Fruit fly (Drosophila melanogaster): ENCODE measurements around the gene ChLD3.

Gene ChLD3

DNA sequence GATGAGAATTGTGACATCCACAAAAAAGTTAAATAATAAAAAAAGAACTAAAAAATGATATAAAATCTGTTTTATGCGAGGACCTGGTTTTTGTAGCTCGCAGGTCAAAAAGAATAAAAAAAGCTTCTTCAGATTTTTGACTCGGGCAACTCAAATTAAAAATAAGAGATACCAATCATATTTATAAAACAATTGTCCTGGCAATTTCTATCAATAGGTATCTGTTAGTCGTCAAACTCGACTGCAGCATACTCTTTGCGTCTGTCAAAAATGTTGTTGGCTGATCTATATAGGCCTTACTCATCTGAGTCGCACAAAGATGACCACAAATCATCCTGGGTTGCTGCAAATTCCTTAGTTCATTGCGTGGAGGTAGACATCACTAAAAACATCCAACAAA lies 16.1 kb upstream of the ChLD3 start (continued):
- TF ChIP-seq CG13123 (GFP tag; optimal IDR thresholded peaks at IDR 0.05) (no peak), CG16813 (GFP tag; IDR thresholded peaks at IDR 0.05; ENCODE audit: partially characterized antibody) (peak; percentile 56), Awh (GFP tag; IDR thresholded peaks at IDR 0.05) (no peak), Dip2 (GFP tag; IDR thresholded peaks at IDR 0.05) (no peak), pum (GFP tag; optimal IDR thresholded peaks at IDR 0.05) (no peak), ab (GFP tag; optimal IDR thresholded peaks at IDR 0.05) (no peak), sug (tag; optimal IDR thresholded peaks at IDR 0.05) (no peak), CG7963 (GFP tag; IDR thresholded peaks at IDR 0.05; ENCODE audit: partially characterized antibody) (peak; percentile 45; the same call in 2 of the 3 replicates), HLH4C (GFP tag; IDR thresholded peaks at IDR 0.05; ENCODE audit: partially characterized antibody) (peak; percentile 75), tap (tag; optimal IDR thresholded peaks at IDR 0.05) (no peak), otp (GFP tag; IDR thresholded peaks at IDR 0.05) (no peak), CG6791 (GFP tag; IDR thresholded peaks at IDR 0.05; ENCODE audit: partially characterized antibody) (peak; percentile 60; the same call in 1 of the 3 replicates), Atf3 (GFP tag; optimal IDR thresholded peaks at IDR 0.05) (no peak), CG5180 (GFP tag; optimal IDR thresholded peaks at IDR 0.05) (no peak), CG5953 (GFP tag; IDR thresholded peaks at IDR 0.05) (no peak), Sin3A (optimal IDR thresholded peaks at IDR 0.05) (no peak), peb (GFP tag; IDR thresholded peaks at IDR 0.05) (no peak)

- TF ChIP-seq CG3995 (GFP tag; optimal IDR thresholded peaks at IDR 0.05), result peak; percentile 55
- TF ChIP-seq crp (GFP tag; optimal IDR thresholded peaks at IDR 0.05), result peak in 1 of 2 experiments; percentile 78
- no peak for TF ChIP-seq CG4404 (GFP tag; IDR thresholded peaks at IDR 0.05)
- peak; percentile 40 for TF ChIP-seq lilli (GFP tag; optimal IDR thresholded peaks at IDR 0.05)
- TF ChIP-seq Dfd (GFP tag; optimal IDR thresholded peaks at IDR 0.05), result no peak
- TF ChIP-seq grau (tag; optimal IDR thresholded peaks at IDR 0.05), result peak; percentile 42
- no peak for TF ChIP-seq salm (tag; optimal IDR thresholded peaks at IDR 0.05)
- no peak for TF ChIP-seq CG14014 (GFP tag; IDR thresholded peaks at IDR 0.05)
- TF ChIP-seq fd3F (GFP tag; optimal IDR thresholded peaks at IDR 0.05), result peak; percentile 16
- peak; percentile 33 for TF ChIP-seq mirr (GFP tag; optimal IDR thresholded peaks at IDR 0.05)
- TF ChIP-seq row (GFP tag; IDR thresholded peaks at IDR 0.05), result peak; percentile 42; the same call in 1 of the 3 replicates
- peak; percentile 71 for TF ChIP-seq CG4617 (GFP tag; optimal IDR thresholded peaks at IDR 0.05; ENCODE audit: borderline replicate concordance)
- peak; percentile 31 for TF ChIP-seq CG18262 (tag; optimal IDR thresholded peaks at IDR 0.05)
- no peak for TF ChIP-seq Kr (GFP tag; optimal IDR thresholded peaks at IDR 0.05)
- TF ChIP-seq slp2 (GFP tag; optimal IDR thresholded peaks at IDR 0.05), result no peak
- TF ChIP-seq CG33213 (GFP tag; optimal IDR thresholded peaks at IDR 0.05), result no peak
- TF ChIP-seq Xbp1 (GFP tag; optimal IDR thresholded peaks at IDR 0.05), result peak; percentile 30
- peak; percentile 40 for TF ChIP-seq CG13624 (GFP tag; optimal IDR thresholded peaks at IDR 0.05)
- TF ChIP-seq CoRest (tag; optimal IDR thresholded peaks at IDR 0.05), result peak; percentile 48
- TF ChIP-seq pzg (GFP tag; optimal IDR thresholded peaks at IDR 0.05), result peak; percentile 85
- no peak for TF ChIP-seq pan (optimal IDR thresholded peaks at IDR 0.05)
- peak in 1 of 2 experiments; percentile 34 for TF ChIP-seq pan (GFP tag; optimal IDR thresholded peaks at IDR 0.05 in 1 of 2, IDR thresholded peaks at IDR 0.05 in 1 of 2)
- TF ChIP-seq knrl (GFP tag; IDR thresholded peaks at IDR 0.05; ENCODE audit: partially characterized antibody), result peak; percentile 68
- no peak for TF ChIP-seq tgo (GFP tag; IDR thresholded peaks at IDR 0.05)
- peak; percentile 83 for TF ChIP-seq Bgb (GFP tag; IDR thresholded peaks at IDR 0.05; ENCODE audit: partially characterized antibody)
- TF ChIP-seq CG32767 (GFP tag; IDR thresholded peaks at IDR 0.05), result 0 out of 2 replicates have a peak, but pooled peaks have one; percentile 14
- TF ChIP-seq CG7556 (GFP tag; optimal IDR thresholded peaks at IDR 0.05), result no peak
- peak; percentile 75 for TF ChIP-seq unc-4 (GFP tag; IDR thresholded peaks at IDR 0.05; ENCODE audit: partially characterized antibody)
- TF ChIP-seq Rfx (GFP tag; IDR thresholded peaks at IDR 0.05), result peak; percentile 59; the same call in 1 of the 2 replicates
- peak; percentile 65 for TF ChIP-seq CG7963 (GFP tag; IDR thresholded peaks at IDR 0.05; ENCODE audit: partially characterized antibody)
- TF ChIP-seq pita (GFP tag; optimal IDR thresholded peaks at IDR 0.05), result no peak
- TF ChIP-seq ci (GFP tag; IDR thresholded peaks at IDR 0.05), result 0 out of 3 replicates have a peak, but pooled peaks have one; percentile 5
- 0 out of 2 replicates have a peak, but pooled peaks have one; percentile 14 for TF ChIP-seq CG32532 (GFP tag; IDR thresholded peaks at IDR 0.05)
- peak; percentile 48 for TF ChIP-seq CG1603 (tag; optimal IDR thresholded peaks at IDR 0.05)
Measured at dm6 chr2L:16727578-16728023, 11.0 kb upstream of the ChLD3 start, which contains the start of gene VhaSFD. Gene VhaSFD (minus strand): TSS chr2L:16727826.

Data from whole organism, embryonic.